Fruit fly (Drosophila melanogaster) whole organism, wandering third instar larva: ENCODE data around the gene CG10211.

Experiments
- Hr78 ChIP-seq: fragments of >200 bp; optimal IDR thresholded peaks from 2 replicates; lab custom pipeline; 2017; ENCODE audit warnings: missing biosample characterization, missing genetic modification characterization
- Myc ChIP-seq: fragments of >200 bp; optimal IDR thresholded peaks from 2 replicates; lab custom pipeline; 2017
- dmrt93B ChIP-seq: fragments of 200-800 bp; sonication (Bioruptor generic); optimal IDR thresholded peaks from 2 replicates; lab custom pipeline; 2018; ENCODE audit warnings: missing biosample characterization, mild to moderate bottlenecking, missing genetic modification characterization
- dsf ChIP-seq: sonication (Bioruptor generic); optimal IDR thresholded peaks from 2 replicates; lab custom pipeline; 2016; ENCODE audit warnings: missing biosample characterization, missing genetic modification characterization, borderline replicate concordance
- foxo ChIP-seq, 2 experiments: fragments of 200-800 bp; sonication (Bioruptor generic); optimal IDR thresholded peaks; 2 replicates in 1 of 2; 3 replicates in 1 of 2; lab custom pipeline; 2016 to 2017; ENCODE audit warnings: missing biosample characterization in 2 of 2, missing genetic modification characterization in 2 of 2
- psq ChIP-seq: fragments of 200-800 bp; sonication (Bioruptor generic); optimal IDR thresholded peaks from 3 replicates; lab custom pipeline; 2017; ENCODE audit warnings: missing biosample characterization, mild to moderate bottlenecking, missing genetic modification characterization, moderate library complexity
- tai ChIP-seq: sonication (Bioruptor generic); optimal IDR thresholded peaks from 2 replicates; lab custom pipeline; 2016; ENCODE audit warnings: missing biosample characterization, missing genetic modification characterization
- usp ChIP-seq: fragments of >200 bp; optimal IDR thresholded peaks from 2 replicates; lab custom pipeline; 2017; ENCODE audit warnings: missing biosample characterization, missing genetic modification characterization

- TF ChIP-seq foxo (GFP tag; optimal IDR thresholded peaks at IDR 0.05; lab: Kevin White, UChicago) = no peak
- TF ChIP-seq dsf (GFP tag; lab: Kevin White, UChicago) = no peak
- no peak for TF ChIP-seq Myc (lab: Kevin White, UChicago)
- TF ChIP-seq Hr78 (GFP tag; lab: Kevin White, UChicago) = no peak
- TF ChIP-seq usp (GFP tag; lab: Kevin White, UChicago) = no peak
- TF ChIP-seq tai (GFP tag; lab: Kevin White, UChicago) = peak; percentile 35
- TF ChIP-seq dmrt93B (GFP tag; lab: Kevin White, UChicago) = no peak
- no peak for TF ChIP-seq psq
Measured at dm6 chr2L:18484040-18484381, 33.3 kb upstream of the CG10211 start.
